Worm (Caenorhabditis elegans): Measurements from ENCODE around the gene gst-21.

Gene gst-21

DNA sequence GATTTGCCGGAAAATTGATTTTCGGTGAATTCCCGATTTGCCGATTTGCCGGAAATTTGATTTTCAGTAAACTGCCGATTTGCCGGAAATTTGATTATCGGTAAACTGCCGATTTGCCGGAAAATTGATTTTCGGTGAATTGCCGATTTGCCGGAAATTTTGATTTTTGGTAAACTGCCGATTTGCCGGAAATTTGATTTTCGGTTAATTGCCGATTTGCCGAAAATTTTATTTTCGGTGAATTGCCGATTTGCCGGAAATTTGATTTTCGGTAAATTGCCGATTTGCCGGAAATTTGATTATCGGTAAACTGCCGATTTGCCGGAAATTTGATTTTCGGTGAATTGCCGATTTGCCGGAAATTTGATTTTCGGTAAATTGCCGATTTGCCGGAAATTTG, 19.3 kb downstream of the gst-21 start:
- TF ChIP-seq tag-97 (GFP tag; IDR thresholded peaks at IDR 0.05) (0 out of 2 replicates have a peak, but pooled peaks have one; percentile 57), D1046.2 (GFP tag; IDR thresholded peaks at IDR 0.05) (peak; percentile 70; the same call in 1 of the 2 replicates), F26F4.8 (GFP tag; conservative IDR thresholded peaks at IDR 0.05) (0 out of 2 replicates have a peak, but pooled peaks have one; percentile 12), madf-5 (GFP tag; IDR thresholded peaks at IDR 0.05) (0 out of 4 replicates have a peak, but pooled peaks of 1 of the 2 experiments have one; percentile 51), dmd-9 (GFP tag; IDR thresholded peaks at IDR 0.05) (0 out of 2 replicates have a peak, but pooled peaks have one; percentile 34)

ce11 chrV:1710909-1711308, 20.9 kb downstream of the gst-21 start, which contains the start of gene srw-100:
srw-100 (plus strand) TSS chrV:1711209.
- TF ChIP-seq zag-1 (tag; optimal IDR thresholded peaks at IDR 0.05) (no peak), nhr-11 (tag; optimal IDR thresholded peaks at IDR 0.05) (no peak), mep-1 (tag; optimal IDR thresholded peaks at IDR 0.05) (no peak), fkh-10 (GFP tag; optimal IDR thresholded peaks at IDR 0.05) (no peak), attf-4 (tag; optimal IDR thresholded peaks at IDR 0.05) (no peak), ztf-11 (tag; optimal IDR thresholded peaks at IDR 0.05) (no peak), nhr-25 (tag; optimal IDR thresholded peaks at IDR 0.05; ENCODE audit: borderline replicate concordance, insufficient read depth) (no peak), tag-97 (GFP tag; IDR thresholded peaks at IDR 0.05) (no peak), ceh-82 (tag; optimal IDR thresholded peaks at IDR 0.05) (no peak), lin-13 (GFP tag; optimal IDR thresholded peaks at IDR 0.05) (no peak), madf-9 (GFP tag; conservative IDR thresholded peaks at IDR 0.05) (no peak)

DNA sequence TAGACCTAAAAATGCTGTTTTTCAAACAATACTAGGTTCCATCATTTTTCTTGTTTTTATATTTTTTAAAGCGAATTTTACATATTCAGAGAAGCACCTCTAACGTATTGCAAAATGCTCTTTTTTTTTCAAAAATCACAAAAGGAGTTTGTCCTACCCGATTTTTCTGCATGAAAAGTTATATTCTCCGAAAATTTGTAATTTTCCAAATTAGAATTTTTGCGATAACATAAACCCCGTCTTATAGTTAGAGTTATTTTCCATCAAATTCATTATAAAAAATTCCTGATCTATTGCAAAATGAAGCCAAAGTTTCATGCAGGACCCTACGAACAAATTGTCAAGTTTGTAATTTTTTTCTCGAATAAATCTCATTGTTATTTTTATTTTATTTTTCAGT, 23.4 kb downstream of the gst-21 start, which contains the start of gene srw-99:
srw-99 (plus strand) TSS at position 301 of the 400 bp plus-strand sequence.
- TF ChIP-seq lin-29 (GFP tag; IDR thresholded peaks at IDR 0.05) (no peak), skn-1 (tag; optimal IDR thresholded peaks at IDR 0.05) (no peak), zag-1 (tag; optimal IDR thresholded peaks at IDR 0.05) (no peak), daf-19 (GFP tag; conservative IDR thresholded peaks at IDR 0.05) (no peak), zfp-3 (GFP tag; conservative IDR thresholded peaks at IDR 0.05) (no peak), Y48G9A.11 (GFP tag; IDR thresholded peaks at IDR 0.05) (no peak), dmd-9 (GFP tag; IDR thresholded peaks at IDR 0.05) (no peak), nhr-76 (tag; optimal IDR thresholded peaks at IDR 0.05) (no peak), ceh-32 (tag; optimal IDR thresholded peaks at IDR 0.05; ENCODE audit: poor library complexity) (no peak)

DNA sequence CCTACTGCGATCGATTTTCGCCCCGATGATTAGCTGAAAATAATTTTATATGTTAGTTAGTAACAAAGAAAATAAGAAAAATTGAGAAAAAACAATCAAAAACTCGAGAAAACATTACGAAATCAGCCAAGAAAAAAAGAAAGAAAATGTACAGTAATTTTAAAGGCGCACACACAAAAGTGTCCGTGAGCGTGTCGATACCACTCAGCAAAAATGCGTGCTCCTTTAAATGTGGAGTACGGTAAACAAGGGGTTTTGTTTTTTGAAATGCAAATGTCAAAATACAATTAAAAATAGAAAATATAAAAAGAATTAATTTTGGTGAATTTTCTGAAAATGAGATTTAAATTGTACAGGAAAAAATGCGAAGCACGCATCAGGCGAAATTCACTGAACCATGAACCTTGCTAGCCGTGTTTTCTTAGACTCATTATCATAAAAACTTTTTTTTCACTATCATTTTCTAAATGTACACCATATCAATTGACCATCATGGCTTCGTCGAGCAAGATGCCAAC, 30.2 kb downstream of the gst-21 start, which contains the start of gene srw-90:
srw-90 (plus strand) TSS at position 468 of the 518 bp plus-strand sequence.
- TF ChIP-seq skn-1 (tag; optimal IDR thresholded peaks at IDR 0.05) (no peak), snpc-1.2 (GFP tag; IDR thresholded peaks at IDR 0.05) (0 out of 2 replicates have a peak, but pooled peaks have one; percentile 17), ama-1 (optimal IDR thresholded peaks at IDR 0.05) (no peak), Y75B8A.6 (GFP tag; IDR thresholded peaks at IDR 0.05) (no peak), nhr-41 (GFP tag; IDR thresholded peaks at IDR 0.05) (no peak)

- no peak for TF ChIP-seq unc-62 (GFP tag; optimal IDR thresholded peaks at IDR 0.05 in 1 of 2)
- TF ChIP-seq unc-62 (tag; optimal IDR thresholded peaks at IDR 0.05): no peak
- TF ChIP-seq nhr-102 (tag; optimal IDR thresholded peaks at IDR 0.05): no peak
- no peak for TF ChIP-seq R02D3.7 (tag; optimal IDR thresholded peaks at IDR 0.05)
- peak; percentile 43; the same call in 1 of the 2 replicates for TF ChIP-seq dmd-8 (GFP tag; IDR thresholded peaks at IDR 0.05)
- no peak for TF ChIP-seq nhr-6 (tag; optimal IDR thresholded peaks at IDR 0.05)
- TF ChIP-seq ceh-28 (tag; optimal IDR thresholded peaks at IDR 0.05): no peak
- TF ChIP-seq nhr-10 (tag; optimal IDR thresholded peaks at IDR 0.05): no peak
- TF ChIP-seq Y75B8A.6 (GFP tag; IDR thresholded peaks at IDR 0.05): no peak
- no peak for TF ChIP-seq unc-39 (tag; optimal IDR thresholded peaks at IDR 0.05)
- TF ChIP-seq egl-43 (GFP tag; IDR thresholded peaks at IDR 0.05): no peak
- TF ChIP-seq zip-11 (GFP tag; IDR thresholded peaks at IDR 0.05): no peak
- TF ChIP-seq pqm-1 (tag; optimal IDR thresholded peaks at IDR 0.05): no peak
- no peak for TF ChIP-seq mep-1 (tag; optimal IDR thresholded peaks at IDR 0.05)
- TF ChIP-seq set-16 (GFP tag; IDR thresholded peaks at IDR 0.05): peak; percentile 93
- TF ChIP-seq hlh-11 (tag; optimal IDR thresholded peaks at IDR 0.05): no peak
- TF ChIP-seq daf-8 (GFP tag; IDR thresholded peaks at IDR 0.05): no peak
- TF ChIP-seq dmd-9 (GFP tag; IDR thresholded peaks at IDR 0.05): no peak
Observed at ce11 chrV:1699228-1699795, 32.5 kb downstream of the gst-21 start.
